Fruit fly (Drosophila melanogaster) whole organism, embryonic: ENCODE measurements around the gene dar1.

Source experiments
- Antp ChIP-seq: fragments of 200-800 bp; sonication (Bioruptor generic); optimal IDR thresholded peaks from 3 replicates; lab custom pipeline; 2016; ENCODE audit warnings: missing biosample characterization, missing genetic modification characterization
- CG11085 ChIP-seq: fragments of 200-800 bp; sonication (Bioruptor generic); IDR thresholded peaks from 2 replicates; pipeline ENCODE4 v1.3.6; 2022; ENCODE audit warnings: missing biosample characterization, missing genetic modification characterization
- CG11456 ChIP-seq: fragments of 200-800 bp; sonication (Bioruptor generic); IDR thresholded peaks from 3 replicates; pipeline ENCODE4 v1.3.6; 2022; ENCODE audit warnings: missing biosample characterization, missing genetic modification characterization
- CG13624 ChIP-seq: fragments of 200-800 bp; sonication (Bioruptor generic); optimal IDR thresholded peaks from 2 replicates; lab custom pipeline; 2016; ENCODE audit warnings: missing biosample characterization, missing genetic modification characterization
- CG14050 ChIP-seq: fragments of 200-800 bp; sonication (Bioruptor generic); IDR thresholded peaks from 3 replicates; pipeline ENCODE4 v1.3.6; 2022; ENCODE audit warnings: missing biosample characterization, missing genetic modification characterization
- CG15269 ChIP-seq: fragments of 200-800 bp; sonication (Bioruptor generic); optimal IDR thresholded peaks from 2 replicates; lab custom pipeline; 2018; ENCODE audit warnings: missing biosample characterization, mild to moderate bottlenecking, missing genetic modification characterization, moderate library complexity
- CG15601 ChIP-seq: fragments of 200-800 bp; sonication (Bioruptor generic); optimal IDR thresholded peaks from 3 replicates; lab custom pipeline; 2019; ENCODE audit warnings: missing biosample characterization, mild to moderate bottlenecking, missing genetic modification characterization, moderate library complexity
- CG17359 ChIP-seq: fragments of 200-800 bp; sonication (Bioruptor generic); optimal IDR thresholded peaks from 3 replicates; lab custom pipeline; 2018; ENCODE audit warnings: missing biosample characterization, mild to moderate bottlenecking, missing genetic modification characterization, moderate library complexity
- CG18262 ChIP-seq: fragments of 200-800 bp; optimal IDR thresholded peaks from 3 replicates; lab custom pipeline; 2019; ENCODE audit warnings: missing biosample characterization, mild to moderate bottlenecking, missing genetic modification characterization, moderate library complexity
- CG2678 ChIP-seq: fragments of 200-800 bp; sonication (Bioruptor generic); optimal IDR thresholded peaks from 3 replicates; lab custom pipeline; 2019; ENCODE audit warnings: missing biosample characterization, mild to moderate bottlenecking, missing genetic modification characterization, moderate library complexity
- CG2875 ChIP-seq: fragments of 200-800 bp; sonication (Bioruptor generic); optimal IDR thresholded peaks from 2 replicates; lab custom pipeline; 2017; ENCODE audit warnings: missing biosample characterization, mild to moderate bottlenecking, missing genetic modification characterization, missing genetic modification reagents
- CG3407 ChIP-seq: fragments of 200-800 bp; sonication (Bioruptor generic); optimal IDR thresholded peaks from 2 replicates; lab custom pipeline; 2018; ENCODE audit warnings: missing biosample characterization, mild to moderate bottlenecking, missing genetic modification characterization
- CG3847 ChIP-seq: fragments of 200-800 bp; sonication (Bioruptor generic); IDR thresholded peaks from 2 replicates; pipeline ENCODE4 v1.3.6; 2022; ENCODE audit warnings: missing biosample characterization, missing genetic modification characterization
- CG6175 ChIP-seq: fragments of 200-800 bp; sonication (Bioruptor generic); IDR thresholded peaks from 3 replicates; pipeline ENCODE4 v1.3.6; 2022; ENCODE audit warnings: missing biosample characterization, missing genetic modification characterization
- CG7372 ChIP-seq: fragments of 200-800 bp; sonication (Bioruptor generic); IDR thresholded peaks from 2 replicates; pipeline ENCODE4 v1.3.6; 2022; ENCODE audit warnings: missing biosample characterization, missing genetic modification characterization
- CG7987 ChIP-seq: fragments of 200-800 bp; sonication (Bioruptor generic); optimal IDR thresholded peaks from 2 replicates; lab custom pipeline; 2018; ENCODE audit warnings: missing biosample characterization, mild to moderate bottlenecking, missing genetic modification characterization, moderate library complexity
- CG9437 ChIP-seq: fragments of 200-800 bp; sonication (Bioruptor generic); optimal IDR thresholded peaks from 2 replicates; lab custom pipeline; 2018; ENCODE audit warnings: missing biosample characterization, mild to moderate bottlenecking, missing genetic modification characterization
- CG9727 ChIP-seq: fragments of 200-800 bp; sonication (Bioruptor generic); optimal IDR thresholded peaks from 3 replicates; lab custom pipeline; 2017; ENCODE audit warnings: missing biosample characterization, mild to moderate bottlenecking, missing genetic modification characterization
- CG9932 ChIP-seq: fragments of 200-800 bp; sonication (Bioruptor generic); IDR thresholded peaks from 2 replicates; pipeline ENCODE4 v1.3.6; 2022; ENCODE audit warnings: missing biosample characterization, missing genetic modification characterization
- Camta ChIP-seq: fragments of 200-800 bp; sonication (Bioruptor generic); optimal IDR thresholded peaks from 2 replicates; lab custom pipeline; 2016; ENCODE audit warnings: missing biosample characterization, missing genetic modification characterization
- CkIIα-i1 ChIP-seq: fragments of 200-800 bp; sonication (Bioruptor generic); IDR thresholded peaks from 2 replicates; pipeline ENCODE4 v1.3.6; 2022; ENCODE audit warnings: missing biosample characterization, missing genetic modification characterization
- Dip3 ChIP-seq: fragments of 200-800 bp; sonication (Bioruptor generic); optimal IDR thresholded peaks from 3 replicates; lab custom pipeline; 2016; ENCODE audit warnings: missing biosample characterization, missing genetic modification characterization
- Eip74EF ChIP-seq, 2 experiments: fragments of 200-800 bp in 1 of 2; fragments of >200 bp in 1 of 2; sonication (Bioruptor generic) in 1 of 2; optimal IDR thresholded peaks; 2 replicates each; lab custom pipeline; 2017 to 2019; ENCODE audit warnings: missing biosample characterization in 2 of 2, missing genetic modification characterization in 2 of 2, mild to moderate bottlenecking in 1 of 2, moderate library complexity in 1 of 2
- Ets97D ChIP-seq: fragments of 200-800 bp; sonication (Bioruptor generic); optimal IDR thresholded peaks from 3 replicates; lab custom pipeline; 2016; ENCODE audit warnings: missing biosample characterization, missing genetic modification characterization
- Fer1 ChIP-seq: fragments of 200-800 bp; sonication (Bioruptor generic); optimal IDR thresholded peaks from 2 replicates; lab custom pipeline; 2017; ENCODE audit warnings: missing biosample characterization, mild to moderate bottlenecking, missing genetic modification characterization
- Hmx ChIP-seq: fragments of 200-800 bp; sonication (Bioruptor generic); optimal IDR thresholded peaks from 2 replicates; lab custom pipeline; 2016; ENCODE audit warnings: missing biosample characterization, missing genetic modification characterization
- Hr3 ChIP-seq: fragments of 200-800 bp; sonication (Bioruptor generic); optimal IDR thresholded peaks from 3 replicates; lab custom pipeline; 2016; ENCODE audit warnings: missing biosample characterization, missing genetic modification characterization
- Hr39 ChIP-seq: fragments of >200 bp; optimal IDR thresholded peaks from 2 replicates; lab custom pipeline; 2017
- Hr51 ChIP-seq, 2 experiments: fragments of 200-800 bp; sonication (Bioruptor generic); optimal IDR thresholded peaks; 2 replicates in 1 of 2; 3 replicates in 1 of 2; lab custom pipeline; 2016 to 2018; ENCODE audit warnings: missing biosample characterization in 2 of 2, missing genetic modification characterization in 2 of 2, mild to moderate bottlenecking in 1 of 2, moderate library complexity in 1 of 2
- MESR4 ChIP-seq: fragments of 200-800 bp; sonication (Bioruptor generic); optimal IDR thresholded peaks from 2 replicates; lab custom pipeline; 2018; ENCODE audit warnings: missing biosample characterization, mild to moderate bottlenecking, missing genetic modification characterization, moderate library complexity
- Meics ChIP-seq: fragments of 200-800 bp; sonication (Bioruptor generic); optimal IDR thresholded peaks from 2 replicates; lab custom pipeline; 2017; ENCODE audit warnings: missing biosample characterization, mild to moderate bottlenecking, missing genetic modification characterization
- NfI ChIP-seq: fragments of 200-800 bp; sonication (Bioruptor generic); optimal IDR thresholded peaks from 3 replicates; lab custom pipeline; 2018; ENCODE audit warnings: missing biosample characterization, mild to moderate bottlenecking, missing genetic modification characterization, moderate library complexity
- Side ChIP-seq: fragments of 200-800 bp; sonication (Bioruptor generic); optimal IDR thresholded peaks from 2 replicates; lab custom pipeline; 2016; ENCODE audit warnings: missing biosample characterization, missing genetic modification characterization
- ap ChIP-seq: fragments of 200-800 bp; sonication (Bioruptor generic); IDR thresholded peaks from 2 replicates; pipeline ENCODE4 v1.3.6; 2022; ENCODE audit warnings: missing biosample characterization, missing genetic modification characterization
- ase ChIP-seq: fragments of 200-800 bp; sonication (Bioruptor generic); IDR thresholded peaks from 3 replicates; pipeline ENCODE4 v1.3.6; 2022; ENCODE audit warnings: missing biosample characterization, missing genetic modification characterization
- bbx ChIP-seq: fragments of 200-800 bp; sonication (Bioruptor generic); IDR thresholded peaks from 2 replicates; pipeline ENCODE4 v1.3.6; 2022; ENCODE audit warnings: missing biosample characterization, missing genetic modification characterization; ENCODE audit not compliant: partially characterized antibody
- chn ChIP-seq: fragments of 200-800 bp; sonication (Bioruptor generic); optimal IDR thresholded peaks from 2 replicates; lab custom pipeline; 2016; ENCODE audit warnings: missing biosample characterization, missing genetic modification characterization
- ci ChIP-seq: fragments of 200-800 bp; sonication (Bioruptor generic); IDR thresholded peaks from 3 replicates; pipeline ENCODE4 v1.3.6; 2022; ENCODE audit warnings: missing biosample characterization, missing genetic modification characterization
- dan ChIP-seq: fragments of 200-800 bp; sonication (Bioruptor generic); IDR thresholded peaks from 2 replicates; pipeline ENCODE4 v1.3.6; 2022; ENCODE audit warnings: missing biosample characterization, missing genetic modification characterization
- disco-r ChIP-seq: fragments of 200-800 bp; sonication (Bioruptor generic); optimal IDR thresholded peaks from 2 replicates; lab custom pipeline; 2016; ENCODE audit warnings: missing biosample characterization, missing genetic modification characterization
- fu2 ChIP-seq: fragments of 200-800 bp; sonication (Bioruptor generic); optimal IDR thresholded peaks from 2 replicates; lab custom pipeline; 2016; ENCODE audit warnings: missing biosample characterization, missing genetic modification characterization
- gt ChIP-seq: fragments of 200-800 bp; sonication (Bioruptor generic); IDR thresholded peaks from 2 replicates; pipeline ENCODE4 v1.3.6; 2022; ENCODE audit warnings: missing biosample characterization, missing genetic modification characterization
- hbn ChIP-seq: fragments of 200-800 bp; sonication (Bioruptor generic); IDR thresholded peaks from 2 replicates; pipeline ENCODE4 v1.3.6; 2022; ENCODE audit warnings: missing biosample characterization, missing genetic modification characterization; ENCODE audit not compliant: partially characterized antibody
- jing ChIP-seq: fragments of 200-800 bp; sonication (Bioruptor generic); optimal IDR thresholded peaks from 2 replicates; lab custom pipeline; 2018; ENCODE audit warnings: missing biosample characterization, mild to moderate bottlenecking, missing genetic modification characterization
- jumu ChIP-seq: fragments of 200-800 bp; sonication (Bioruptor generic); optimal IDR thresholded peaks from 3 replicates; lab custom pipeline; 2016; ENCODE audit warnings: missing biosample characterization, missing genetic modification characterization
- oc ChIP-seq: fragments of 200-800 bp; sonication (Bioruptor generic); optimal IDR thresholded peaks from 2 replicates; lab custom pipeline; 2018; ENCODE audit warnings: missing biosample characterization, mild to moderate bottlenecking, missing genetic modification characterization, moderate library complexity
- prd ChIP-seq, 3 experiments: fragments of >200 bp in 2 of 3; fragments of 200-800 bp in 1 of 3; sonication (Bioruptor generic) in 1 of 3; optimal IDR thresholded peaks in 2 of 3; IDR thresholded peaks in 1 of 3; 2 replicates in 2 of 3; 3 replicates in 1 of 3; pipeline versions ENCODE4 v1.3.6 to Lab custom; 2017 to 2022; ENCODE audit warnings: missing biosample characterization in 1 of 3, missing genetic modification characterization in 1 of 3
- repo ChIP-seq: fragments of 200-800 bp; sonication (Bioruptor generic); optimal IDR thresholded peaks from 2 replicates; lab custom pipeline; 2016; ENCODE audit warnings: missing biosample characterization, missing genetic modification characterization
- so ChIP-seq: fragments of 200-800 bp; sonication (Bioruptor generic); IDR thresholded peaks from 3 replicates; pipeline ENCODE4 v1.3.6; 2022; ENCODE audit warnings: missing biosample characterization, missing genetic modification characterization
- usp ChIP-seq: fragments of >200 bp; optimal IDR thresholded peaks from 2 replicates; lab custom pipeline; 2017; ENCODE audit warnings: missing biosample characterization, missing genetic modification characterization

The dar1 gene

dm6 chr3L:3617252-3617651 is 8.9 kb upstream of the dar1 start (continued):
- TF ChIP-seq CG3407 (GFP tag; lab: Kevin White, UChicago) = peak; percentile 78
- no peak for TF ChIP-seq Fer1
- TF ChIP-seq Hr39 = no peak
- TF ChIP-seq chn (GFP tag; lab: Kevin White, UChicago) = peak; percentile 88
- no peak for TF ChIP-seq prd (optimal IDR thresholded peaks at IDR 0.05; lab: Kevin White, UChicago)
- peak; percentile 89 for TF ChIP-seq prd (GFP tag; IDR thresholded peaks at IDR 0.05; lab: Robert Waterston, UW)
- TF ChIP-seq jumu (GFP tag; lab: Kevin White, UChicago) = peak; percentile 66
- TF ChIP-seq CG11456 (GFP tag; lab: Robert Waterston, UW) = peak; percentile 67; the same call in 2 of the 3 replicates
- no peak for TF ChIP-seq bbx (GFP tag; lab: Robert Waterston, UW)
- peak; percentile 50 for TF ChIP-seq Ets97D (GFP tag; lab: Kevin White, UChicago)
- TF ChIP-seq Antp (GFP tag; lab: Kevin White, UChicago) = peak; percentile 59
- TF ChIP-seq oc (tag; lab: Kevin White, UChicago) = peak; percentile 76
- peak; percentile 43; the same call in 2 of the 3 replicates for TF ChIP-seq CG14050 (GFP tag; lab: Robert Waterston, UW)
- 0 out of 2 replicates have a peak, but pooled peaks have one; percentile 13 for TF ChIP-seq CG7372 (GFP tag; lab: Robert Waterston, UW)
- peak; percentile 52 for TF ChIP-seq CG7987 (GFP tag; lab: Kevin White, UChicago)
- peak; percentile 40 for TF ChIP-seq fu2 (GFP tag; lab: Kevin White, UChicago)
- TF ChIP-seq CG9437 = peak; percentile 40
- peak; percentile 31; the same call in 1 of the 2 replicates for TF ChIP-seq CG3847
- peak; percentile 33; the same call in 1 of the 2 replicates for TF ChIP-seq ap (GFP tag; lab: Robert Waterston, UW)
- no peak for TF ChIP-seq hbn (GFP tag; lab: Robert Waterston, UW)
- no peak for TF ChIP-seq CkIIα-i1
- TF ChIP-seq Hr3 (GFP tag; lab: Kevin White, UChicago) = peak; percentile 79
- peak; percentile 71 for TF ChIP-seq CG2678 (tag; lab: Kevin White, UChicago)
- TF ChIP-seq Hr51 (GFP tag; optimal IDR thresholded peaks at IDR 0.05; lab: Kevin White, UChicago) = peak; percentile 54 to 69
- TF ChIP-seq CG9727 (GFP tag; lab: Kevin White, UChicago) = peak; percentile 93
- peak; percentile 48; the same call in 1 of the 2 replicates for TF ChIP-seq CG11085 (GFP tag; lab: Robert Waterston, UW)
- peak; percentile 56 for TF ChIP-seq NfI (GFP tag; lab: Kevin White, UChicago)
- peak; percentile 11 for TF ChIP-seq MESR4 (GFP tag; lab: Kevin White, UChicago)
- TF ChIP-seq CG15601 (tag; lab: Kevin White, UChicago) = peak; percentile 86
- peak; percentile 3 for TF ChIP-seq Meics
- TF ChIP-seq CG15269 (tag; lab: Kevin White, UChicago) = peak; percentile 66
- TF ChIP-seq dan (GFP tag; lab: Robert Waterston, UW) = peak; percentile 79
- TF ChIP-seq CG9932 = peak; percentile 36; the same call in 1 of the 2 replicates
- TF ChIP-seq Camta = peak; percentile 26
- TF ChIP-seq CG2875 (GFP tag; lab: Kevin White, UChicago) = peak; percentile 82
- TF ChIP-seq ci (GFP tag; lab: Robert Waterston, UW) = peak; percentile 87
- no peak for TF ChIP-seq CG6175 (GFP tag; lab: Robert Waterston, UW)
- TF ChIP-seq so = peak; percentile 73; the same call in 1 of the 3 replicates
- peak; percentile 27 for TF ChIP-seq disco-r
- peak; percentile 67 for TF ChIP-seq CG13624 (GFP tag; lab: Kevin White, UChicago)
- peak; percentile 70 for TF ChIP-seq CG17359
- peak; percentile 83 for TF ChIP-seq Side
- TF ChIP-seq usp = no peak
- peak; percentile 37 for TF ChIP-seq Dip3
- TF ChIP-seq Eip74EF (GFP tag; optimal IDR thresholded peaks at IDR 0.05; lab: Kevin White, UChicago) = peak in 1 of 2 experiments; percentile 48
- TF ChIP-seq CG18262 (tag; lab: Kevin White, UChicago) = peak; percentile 91
- no peak for TF ChIP-seq Hmx (GFP tag; lab: Kevin White, UChicago)
- peak; percentile 63; the same call in 2 of the 3 replicates for TF ChIP-seq ase (GFP tag; lab: Robert Waterston, UW)
- TF ChIP-seq gt (GFP tag; lab: Robert Waterston, UW) = peak; percentile 57; the same call in 1 of the 2 replicates
- peak; percentile 69 for TF ChIP-seq jing (GFP tag; lab: Kevin White, UChicago)
- TF ChIP-seq repo = peak; percentile 4
